Fruit fly (Drosophila melanogaster) whole organism, adult: ENCODE measurements around the gene Ugt35C1.

Experiments used
- CG11617 ChIP-seq: fragments of 200-800 bp; sonication (Bioruptor generic); optimal IDR thresholded peaks from 2 replicates; lab custom pipeline; 2017; ENCODE audit warnings: mild to moderate bottlenecking, missing biosample characterization, missing genetic modification reagents, missing genetic modification characterization
- CG12768 ChIP-seq: fragments of 200-800 bp; sonication (Bioruptor generic); optimal IDR thresholded peaks from 2 replicates; lab custom pipeline; 2017; ENCODE audit warnings: missing biosample characterization, missing genetic modification characterization, mild to moderate bottlenecking, moderate library complexity, missing genetic modification reagents
- CG14711 ChIP-seq: fragments of 200-800 bp; sonication (Bioruptor generic); optimal IDR thresholded peaks from 2 replicates; lab custom pipeline; 2018; ENCODE audit warnings: missing biosample characterization, mild to moderate bottlenecking, missing genetic modification characterization, moderate library complexity
- CG1620 ChIP-seq: fragments of 200-800 bp; sonication (Bioruptor generic); optimal IDR thresholded peaks from 2 replicates; lab custom pipeline; 2016; ENCODE audit warnings: missing biosample characterization, missing genetic modification characterization
- CG33017 ChIP-seq: fragments of 200-800 bp; sonication (Bioruptor generic); optimal IDR thresholded peaks from 2 replicates; lab custom pipeline; 2018; ENCODE audit warnings: missing biosample characterization, mild to moderate bottlenecking, missing genetic modification characterization, moderate library complexity
- CG5204 ChIP-seq: fragments of 200-800 bp; sonication (Bioruptor generic); optimal IDR thresholded peaks from 2 replicates; lab custom pipeline; 2016; ENCODE audit warnings: missing biosample characterization, missing genetic modification characterization
- CG7045 ChIP-seq: fragments of 200-800 bp; sonication (Bioruptor generic); optimal IDR thresholded peaks from 2 replicates; lab custom pipeline; 2017; ENCODE audit warnings: missing biosample characterization, mild to moderate bottlenecking, missing genetic modification characterization
- CG7101 ChIP-seq: fragments of 200-800 bp; sonication (Bioruptor generic); optimal IDR thresholded peaks from 2 replicates; lab custom pipeline; 2018; ENCODE audit warnings: missing biosample characterization, mild to moderate bottlenecking, missing genetic modification characterization, moderate library complexity
- Clk ChIP-seq: fragments of 200-800 bp; sonication (Bioruptor generic); optimal IDR thresholded peaks from 2 replicates; lab custom pipeline; 2017; ENCODE audit warnings: missing biosample characterization, missing genetic modification characterization
- Crg-1 ChIP-seq: fragments of 200-800 bp; sonication (Bioruptor generic); optimal IDR thresholded peaks from 2 replicates; lab custom pipeline; 2016; ENCODE audit warnings: missing biosample characterization, missing genetic modification characterization
- Hr96 ChIP-seq: fragments of 200-800 bp; sonication (Bioruptor generic); optimal IDR thresholded peaks from 2 replicates; lab custom pipeline; 2016; ENCODE audit warnings: missing biosample characterization, missing genetic modification characterization
- Mnt ChIP-seq: fragments of 200-800 bp; sonication (Bioruptor generic); optimal IDR thresholded peaks from 2 replicates; lab custom pipeline; 2016; ENCODE audit warnings: missing biosample characterization, mild to moderate bottlenecking, missing genetic modification characterization
- bab1 ChIP-seq: fragments of 200-800 bp; sonication (Bioruptor generic); optimal IDR thresholded peaks from 3 replicates; lab custom pipeline; 2019; ENCODE audit warnings: missing biosample characterization, mild to moderate bottlenecking, missing genetic modification characterization, moderate library complexity
- cic ChIP-seq: fragments of 200-800 bp; sonication (Bioruptor generic); optimal IDR thresholded peaks from 2 replicates; lab custom pipeline; 2017; ENCODE audit warnings: missing biosample characterization, mild to moderate bottlenecking, missing genetic modification characterization, moderate library complexity
- cnc ChIP-seq, 2 experiments: fragments of >200 bp; optimal IDR thresholded peaks; 2 replicates each; lab custom pipeline; 2017
- kay ChIP-seq: fragments of 200-800 bp; sonication (Bioruptor generic); peaks from one replicate; lab custom pipeline; 2016; ENCODE audit warnings: missing biosample characterization, missing genetic modification characterization, borderline replicate concordance
- ovo ChIP-seq: fragments of 200-800 bp; sonication (Bioruptor generic); optimal IDR thresholded peaks from 2 replicates; lab custom pipeline; 2016; ENCODE audit warnings: missing biosample characterization, missing genetic modification characterization
- pad ChIP-seq: fragments of 200-800 bp; sonication (Bioruptor generic); optimal IDR thresholded peaks from 3 replicates; lab custom pipeline; 2017; ENCODE audit warnings: missing biosample characterization, missing genetic modification characterization, mild to moderate bottlenecking, moderate library complexity, missing genetic modification reagents
- tj ChIP-seq: fragments of 200-800 bp; sonication (Bioruptor generic); optimal IDR thresholded peaks from 3 replicates; lab custom pipeline; 2017; ENCODE audit warnings: missing biosample characterization, mild to moderate bottlenecking, missing genetic modification characterization, moderate library complexity
- toe ChIP-seq: fragments of 200-800 bp; sonication (Bioruptor generic); optimal IDR thresholded peaks from 2 replicates; lab custom pipeline; 2016; ENCODE audit warnings: missing biosample characterization, missing genetic modification characterization

Ugt35C1 gene

dm6 chr3R:11167931-11168465, 39.9 kb upstream of the Ugt35C1 start, which contains the start of gene Ugt35E2:
Ugt35E2 (minus strand) TSS chr3R:11167981.
- TF ChIP-seq CG1620 (GFP tag; lab: Kevin White, UChicago) (no peak), CG5204 (GFP tag; lab: Kevin White, UChicago) (no peak), cic (GFP tag; lab: Kevin White, UChicago) (no peak), Clk (no peak), cnc (optimal IDR thresholded peaks at IDR 0.05; lab: Kevin White, UChicago) (no peak), CG12768 (no peak), Crg-1 (no peak)

- TF ChIP-seq CG12768 (no peak), cnc (optimal IDR thresholded peaks at IDR 0.05; lab: Kevin White, UChicago) (no peak), CG7045 (GFP tag; lab: Kevin White, UChicago) (no peak), CG33017 (no peak)
Measured at dm6 chr3R:11165974-11166373, 37.8 kb upstream of the Ugt35C1 start, which contains the start of gene Ugt35E1. Ugt35E1 (minus strand) TSS chr3R:11166074.

DNA sequence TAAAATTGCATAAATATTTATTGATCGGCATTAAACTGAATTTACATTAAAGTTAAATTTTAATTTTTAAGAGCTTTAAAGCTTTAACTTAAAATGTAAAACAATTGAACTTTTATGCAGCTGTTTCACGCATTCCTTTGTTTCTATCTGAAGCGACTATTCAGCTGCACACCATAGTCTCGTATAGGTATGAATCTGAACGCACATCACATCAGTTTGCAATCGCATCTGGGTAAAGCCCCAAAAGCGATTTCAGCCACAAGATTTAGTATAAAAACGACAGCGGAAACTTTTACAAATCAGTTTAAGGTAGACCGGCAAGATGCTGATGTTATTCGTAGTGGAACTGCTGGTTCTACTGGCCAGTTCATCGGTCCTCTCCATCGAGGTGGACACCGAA, 32.8 kb upstream of the Ugt35C1 start, which contains the start of gene CG4757:
CG4757 (plus strand) TSS at position 301 of the 400 bp plus-strand sequence.
- no peak for TF ChIP-seq CG12768
- TF ChIP-seq tj (GFP tag; lab: Kevin White, UChicago): no peak
- TF ChIP-seq Mnt (GFP tag; lab: Kevin White, UChicago): no peak
- TF ChIP-seq kay: no peak
- no peak for TF ChIP-seq CG1620 (GFP tag; lab: Kevin White, UChicago)
- TF ChIP-seq pad (GFP tag; lab: Kevin White, UChicago): no peak
- TF ChIP-seq CG14711 (tag; lab: Kevin White, UChicago): no peak
- no peak for TF ChIP-seq Hr96 (GFP tag; lab: Kevin White, UChicago)
- TF ChIP-seq Clk: no peak
- TF ChIP-seq ovo (GFP tag; lab: Kevin White, UChicago): no peak
- TF ChIP-seq cnc (optimal IDR thresholded peaks at IDR 0.05; lab: Kevin White, UChicago): no peak
- TF ChIP-seq cic (GFP tag; lab: Kevin White, UChicago): no peak

dm6 chr3R:11156858-11157257, 28.7 kb upstream of the Ugt35C1 start, which contains the start of gene Ugt302C1:
Ugt302C1 (plus strand) TSS chr3R:11157098.
- TF ChIP-seq ovo (GFP tag; lab: Kevin White, UChicago): peak; percentile 16
- no peak for TF ChIP-seq CG7045 (GFP tag; lab: Kevin White, UChicago)
- no peak for TF ChIP-seq CG14711 (tag; lab: Kevin White, UChicago)
- no peak for TF ChIP-seq Clk
- peak; percentile 7 for TF ChIP-seq Crg-1
- no peak for TF ChIP-seq CG11617 (GFP tag; lab: Kevin White, UChicago)
- TF ChIP-seq toe (GFP tag; lab: Kevin White, UChicago): no peak
- peak; percentile 62 for TF ChIP-seq kay
- peak; percentile 31 for TF ChIP-seq CG12768
- TF ChIP-seq CG33017: peak; percentile 37
- TF ChIP-seq CG5204 (GFP tag; lab: Kevin White, UChicago): no peak
- peak; percentile 4 for TF ChIP-seq bab1 (GFP tag; lab: Kevin White, UChicago)
- TF ChIP-seq Hr96 (GFP tag; lab: Kevin White, UChicago): no peak
- peak; percentile 30 for TF ChIP-seq CG7101 (tag; lab: Kevin White, UChicago)
- TF ChIP-seq pad (GFP tag; lab: Kevin White, UChicago): peak; percentile 21
- TF ChIP-seq tj (GFP tag; lab: Kevin White, UChicago): peak; percentile 26
- peak; percentile 63 for TF ChIP-seq cic (GFP tag; lab: Kevin White, UChicago)
- no peak for TF ChIP-seq CG1620 (GFP tag; lab: Kevin White, UChicago)
- TF ChIP-seq cnc (optimal IDR thresholded peaks at IDR 0.05; lab: Kevin White, UChicago): peak in 1 of 2 experiments; percentile 37
- TF ChIP-seq Mnt (GFP tag; lab: Kevin White, UChicago): peak; percentile 57

dm6 chr3R:11154576-11155113, 26.5 kb upstream of the Ugt35C1 start, which contains the start of gene Ugt302E1:
Ugt302E1 (plus strand) TSS chr3R:11154626.
- peak; percentile 82 for TF ChIP-seq cic (GFP tag; lab: Kevin White, UChicago)
- TF ChIP-seq Clk: no peak

- TF ChIP-seq CG12768: no peak
- TF ChIP-seq Crg-1: no peak
- TF ChIP-seq CG7101 (tag; lab: Kevin White, UChicago): peak; percentile 13
- TF ChIP-seq bab1 (GFP tag; lab: Kevin White, UChicago): peak; percentile 62
- peak; percentile 29 for TF ChIP-seq tj (GFP tag; lab: Kevin White, UChicago)
- TF ChIP-seq kay: peak; percentile 29
- TF ChIP-seq ovo (GFP tag; lab: Kevin White, UChicago): no peak
- peak; percentile 48 for TF ChIP-seq CG14711 (tag; lab: Kevin White, UChicago)
Measured at dm6 chr3R:11153799-11154273, 25.7 kb upstream of the Ugt35C1 start, which contains the start of gene Ugt302K1. Ugt302K1 (minus strand) TSS chr3R:11153849.

DNA sequence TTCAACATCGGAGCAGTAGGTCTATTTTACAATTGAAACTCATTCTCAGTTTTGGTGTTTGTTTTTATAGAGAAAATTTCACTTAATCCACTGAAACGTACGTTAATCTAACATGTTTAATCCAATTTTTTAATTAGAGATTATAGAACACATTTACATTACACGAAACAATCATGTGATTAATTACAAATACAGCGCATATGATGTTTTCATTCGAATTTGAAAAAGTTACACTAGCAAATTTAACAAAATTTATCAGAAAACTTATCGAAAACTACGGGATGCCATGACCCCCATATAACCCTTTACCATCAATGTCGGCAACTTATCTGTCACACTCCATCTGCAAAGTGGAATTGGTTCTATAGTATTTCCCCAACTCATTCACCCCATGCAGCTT, 17.0 kb upstream of the Ugt35C1 start, which contains the start of gene CheA86a:
CheA86a (minus strand) TSS at position 101 of the 400 bp plus-strand sequence.
- no peak for TF ChIP-seq kay
- no peak for TF ChIP-seq CG7101 (tag; lab: Kevin White, UChicago)
- TF ChIP-seq Mnt (GFP tag; lab: Kevin White, UChicago): no peak
- TF ChIP-seq pad (GFP tag; lab: Kevin White, UChicago): no peak
- no peak for TF ChIP-seq Hr96 (GFP tag; lab: Kevin White, UChicago)
- TF ChIP-seq bab1 (GFP tag; lab: Kevin White, UChicago): no peak
- TF ChIP-seq CG1620 (GFP tag; lab: Kevin White, UChicago): no peak
- TF ChIP-seq CG5204 (GFP tag; lab: Kevin White, UChicago): no peak
- TF ChIP-seq CG7045 (GFP tag; lab: Kevin White, UChicago): no peak
